Fruit fly (Drosophila melanogaster) whole organism, embryonic: Measurements from ENCODE around the gene AsnRS.

ENCODE experiments used
- B-H2 ChIP-seq: fragments of 200-800 bp; sonication (Bioruptor generic); optimal IDR thresholded peaks from 2 replicates; lab custom pipeline; 2018; ENCODE audit warnings: missing biosample characterization, mild to moderate bottlenecking, missing genetic modification characterization
- BEAF-32 ChIP-seq: fragments of 200-800 bp; sonication (Bioruptor generic); optimal IDR thresholded peaks from 3 replicates; lab custom pipeline; 2017; ENCODE audit warnings: missing biosample characterization, missing genetic modification characterization, mild to moderate bottlenecking, moderate library complexity, missing genetic modification reagents
- CG10209 ChIP-seq: fragments of 200-800 bp; sonication (Bioruptor generic); optimal IDR thresholded peaks from 3 replicates; lab custom pipeline; 2017; ENCODE audit warnings: missing biosample characterization, mild to moderate bottlenecking, missing genetic modification characterization, missing genetic modification reagents
- CG10274 ChIP-seq: fragments of 200-800 bp; sonication (Bioruptor generic); optimal IDR thresholded peaks from 3 replicates; lab custom pipeline; 2017; ENCODE audit warnings: missing biosample characterization, mild to moderate bottlenecking, missing genetic modification characterization
- CG10979 ChIP-seq: fragments of 200-800 bp; sonication (Bioruptor generic); optimal IDR thresholded peaks from 2 replicates; lab custom pipeline; 2018; ENCODE audit warnings: missing biosample characterization, mild to moderate bottlenecking, missing genetic modification characterization, moderate library complexity
- CG11085 ChIP-seq: fragments of 200-800 bp; sonication (Bioruptor generic); IDR thresholded peaks from 2 replicates; pipeline ENCODE4 v1.3.6; 2022; ENCODE audit warnings: missing biosample characterization, missing genetic modification characterization
- CG13624 ChIP-seq: fragments of 200-800 bp; sonication (Bioruptor generic); optimal IDR thresholded peaks from 2 replicates; lab custom pipeline; 2016; ENCODE audit warnings: missing biosample characterization, missing genetic modification characterization
- CG13775 ChIP-seq: fragments of 200-800 bp; sonication (Bioruptor generic); optimal IDR thresholded peaks from 3 replicates; lab custom pipeline; 2017; ENCODE audit warnings: missing biosample characterization, mild to moderate bottlenecking, missing genetic modification characterization
- CG1529 ChIP-seq: fragments of 200-800 bp; sonication (Bioruptor generic); optimal IDR thresholded peaks from 3 replicates; lab custom pipeline; 2018; ENCODE audit warnings: missing biosample characterization, missing genetic modification characterization
- CG1602 ChIP-seq: fragments of 200-800 bp; sonication (Bioruptor generic); optimal IDR thresholded peaks from 3 replicates; lab custom pipeline; 2016; ENCODE audit warnings: missing biosample characterization, missing genetic modification characterization
- CG16813 ChIP-seq: fragments of 200-800 bp; sonication (Bioruptor generic); IDR thresholded peaks from 3 replicates; pipeline ENCODE4 v1.3.6; 2022; ENCODE audit warnings: missing biosample characterization, missing genetic modification characterization; ENCODE audit not compliant: partially characterized antibody
- CG17328 ChIP-seq: fragments of 200-800 bp; sonication (Bioruptor generic); IDR thresholded peaks from 2 replicates; pipeline ENCODE4 v1.3.6; 2022; ENCODE audit warnings: missing biosample characterization, missing genetic modification characterization
- CG17568 ChIP-seq: fragments of 200-800 bp; sonication (Bioruptor generic); optimal IDR thresholded peaks from 2 replicates; lab custom pipeline; 2018; ENCODE audit warnings: missing biosample characterization, mild to moderate bottlenecking, missing genetic modification characterization, moderate library complexity
- CG2712 ChIP-seq: fragments of 200-800 bp; optimal IDR thresholded peaks from 3 replicates; lab custom pipeline; 2019; ENCODE audit warnings: missing biosample characterization, mild to moderate bottlenecking, missing genetic modification characterization, moderate library complexity
- CG3281 ChIP-seq: fragments of 200-800 bp; sonication (Bioruptor generic); optimal IDR thresholded peaks from 3 replicates; lab custom pipeline; 2017; ENCODE audit warnings: missing biosample characterization, mild to moderate bottlenecking, missing genetic modification characterization
- CG33557 ChIP-seq: fragments of 200-800 bp; sonication (Bioruptor generic); optimal IDR thresholded peaks from 2 replicates; lab custom pipeline; 2019; ENCODE audit warnings: missing biosample characterization, mild to moderate bottlenecking, missing genetic modification characterization, moderate library complexity
- CG4854 ChIP-seq: fragments of 200-800 bp; sonication (Bioruptor generic); optimal IDR thresholded peaks from 2 replicates; lab custom pipeline; 2016; ENCODE audit warnings: missing biosample characterization, missing genetic modification characterization, inconsistent platforms
- CG6175 ChIP-seq: fragments of 200-800 bp; sonication (Bioruptor generic); IDR thresholded peaks from 3 replicates; pipeline ENCODE4 v1.3.6; 2022; ENCODE audit warnings: missing biosample characterization, missing genetic modification characterization
- CG6813 ChIP-seq: fragments of 200-800 bp; sonication (Bioruptor generic); optimal IDR thresholded peaks from 2 replicates; lab custom pipeline; 2017; ENCODE audit warnings: missing biosample characterization, missing genetic modification characterization, mild to moderate bottlenecking, moderate library complexity, missing genetic modification reagents
- CG7372 ChIP-seq: fragments of 200-800 bp; sonication (Bioruptor generic); IDR thresholded peaks from 2 replicates; pipeline ENCODE4 v1.3.6; 2022; ENCODE audit warnings: missing biosample characterization, missing genetic modification characterization
- CG7786 ChIP-seq: fragments of 200-800 bp; sonication (Bioruptor generic); optimal IDR thresholded peaks from 2 replicates; lab custom pipeline; 2016; ENCODE audit warnings: missing biosample characterization, missing genetic modification characterization
- Drgx ChIP-seq: fragments of 200-800 bp; sonication (Bioruptor generic); IDR thresholded peaks from 2 replicates; pipeline ENCODE4 v1.3.6; 2022; ENCODE audit warnings: missing biosample characterization, missing genetic modification characterization
- HmgZ ChIP-seq: fragments of 200-800 bp; sonication (Bioruptor generic); optimal IDR thresholded peaks from 2 replicates; lab custom pipeline; 2018; ENCODE audit warnings: missing biosample characterization, mild to moderate bottlenecking, missing genetic modification characterization
- Hr39 ChIP-seq: fragments of >200 bp; optimal IDR thresholded peaks from 2 replicates; lab custom pipeline; 2017
- MBD-R2 ChIP-seq: fragments of 200-800 bp; sonication (Bioruptor generic); IDR thresholded peaks from 2 replicates; pipeline ENCODE4 v1.3.6; 2022; ENCODE audit warnings: missing biosample characterization, missing genetic modification characterization
- NC2α ChIP-seq: fragments of 200-800 bp; sonication (Bioruptor generic); optimal IDR thresholded peaks from 2 replicates; lab custom pipeline; 2016; ENCODE audit warnings: missing biosample characterization, missing genetic modification characterization
- Nf-YB ChIP-seq: fragments of 200-800 bp; sonication (Bioruptor generic); optimal IDR thresholded peaks from 3 replicates; lab custom pipeline; 2019; ENCODE audit warnings: missing biosample characterization, mild to moderate bottlenecking, missing genetic modification characterization, moderate library complexity
- Scr ChIP-seq: fragments of 200-800 bp; sonication (Bioruptor generic); IDR thresholded peaks from 2 replicates; pipeline ENCODE4 v1.3.6; 2022; ENCODE audit warnings: missing biosample characterization, missing genetic modification characterization; ENCODE audit not compliant: partially characterized antibody
- Sin3A ChIP-seq: fragments of >200 bp; optimal IDR thresholded peaks from 2 replicates; lab custom pipeline; 2018
- Sox102F ChIP-seq: fragments of 200-800 bp; sonication (Bioruptor generic); optimal IDR thresholded peaks from 2 replicates; lab custom pipeline; 2018; ENCODE audit warnings: missing biosample characterization, mild to moderate bottlenecking, missing genetic modification characterization, moderate library complexity
- Sry-δ ChIP-seq: fragments of 200-800 bp; sonication (Bioruptor generic); optimal IDR thresholded peaks from 2 replicates; lab custom pipeline; 2016; ENCODE audit warnings: missing biosample characterization, missing genetic modification characterization
- Taf1 ChIP-seq: fragments of 200-800 bp; sonication (Bioruptor generic); IDR thresholded peaks from 2 replicates; pipeline ENCODE4 v1.3.6; 2022; ENCODE audit warnings: missing biosample characterization, missing genetic modification characterization
- ash1 ChIP-seq: fragments of 200-800 bp; sonication (Bioruptor generic); optimal IDR thresholded peaks from 2 replicates; lab custom pipeline; 2018; ENCODE audit warnings: missing biosample characterization, mild to moderate bottlenecking, missing genetic modification characterization
- cas ChIP-seq: fragments of 200-800 bp; sonication (Bioruptor generic); IDR thresholded peaks from 2 replicates; pipeline ENCODE4 v1.3.6; 2022; ENCODE audit warnings: missing biosample characterization, missing genetic modification characterization
- dmrt99B ChIP-seq: fragments of 200-800 bp; sonication (Bioruptor generic); optimal IDR thresholded peaks from 2 replicates; lab custom pipeline; 2018; ENCODE audit warnings: missing biosample characterization, mild to moderate bottlenecking, missing genetic modification characterization, moderate library complexity
- dpn ChIP-seq, 2 experiments: fragments of 200-800 bp; sonication (Bioruptor generic); optimal IDR thresholded peaks; 3 replicates each; lab custom pipeline; 2016; ENCODE audit warnings: missing biosample characterization in 2 of 2, missing genetic modification characterization in 2 of 2
- gem ChIP-seq: fragments of 200-800 bp; sonication (Bioruptor generic); optimal IDR thresholded peaks from 2 replicates; lab custom pipeline; 2019; ENCODE audit warnings: missing biosample characterization, mild to moderate bottlenecking, missing genetic modification characterization, moderate library complexity
- gfzf ChIP-seq: fragments of 200-800 bp; sonication (Bioruptor generic); optimal IDR thresholded peaks from 2 replicates; lab custom pipeline; 2016; ENCODE audit warnings: missing biosample characterization, mild to moderate bottlenecking, missing genetic modification characterization, moderate library complexity
- hth ChIP-seq: fragments of >200 bp; optimal IDR thresholded peaks from 2 replicates; lab custom pipeline; 2017; ENCODE audit warnings: inconsistent platforms
- lilli ChIP-seq: fragments of 200-800 bp; sonication (Bioruptor generic); optimal IDR thresholded peaks from 3 replicates; lab custom pipeline; 2016; ENCODE audit warnings: missing biosample characterization, missing genetic modification characterization
- lmd ChIP-seq: fragments of 200-800 bp; sonication (Bioruptor generic); IDR thresholded peaks from 2 replicates; pipeline ENCODE4 v1.3.6; 2022; ENCODE audit warnings: missing biosample characterization, missing genetic modification characterization
- lola ChIP-seq, 3 experiments: fragments of >200 bp in 2 of 3; fragments of 200-800 bp in 1 of 3; sonication (Bioruptor generic) in 1 of 3; optimal IDR thresholded peaks; 2 replicates each; lab custom pipeline; 2017 to 2019; ENCODE audit warnings: missing biosample characterization in 3 of 3, missing genetic modification characterization in 3 of 3, mild to moderate bottlenecking in 1 of 3, moderate library complexity in 1 of 3
- luna ChIP-seq: fragments of 200-800 bp; sonication (Bioruptor generic); optimal IDR thresholded peaks from 2 replicates; lab custom pipeline; 2016; ENCODE audit warnings: missing biosample characterization, missing genetic modification characterization
- nau ChIP-seq: fragments of 200-800 bp; sonication (Bioruptor generic); optimal IDR thresholded peaks from 3 replicates; lab custom pipeline; 2017; ENCODE audit warnings: missing biosample characterization, mild to moderate bottlenecking, missing genetic modification characterization, missing genetic modification reagents
- schlank ChIP-seq: fragments of 200-800 bp; sonication (Bioruptor generic); optimal IDR thresholded peaks from 2 replicates; lab custom pipeline; 2018; ENCODE audit warnings: missing biosample characterization, mild to moderate bottlenecking, missing genetic modification characterization
- sima ChIP-seq: fragments of 200-800 bp; sonication (Bioruptor generic); optimal IDR thresholded peaks from 2 replicates; lab custom pipeline; 2016; ENCODE audit warnings: missing biosample characterization, missing genetic modification characterization
- ssp ChIP-seq: fragments of 200-800 bp; sonication (Bioruptor generic); IDR thresholded peaks from 2 replicates; pipeline ENCODE4 v1.3.6; 2022; ENCODE audit warnings: missing biosample characterization, missing genetic modification characterization
- sug ChIP-seq: fragments of 200-800 bp; optimal IDR thresholded peaks from 2 replicates; lab custom pipeline; 2019; ENCODE audit warnings: missing biosample characterization, mild to moderate bottlenecking, missing genetic modification characterization, moderate library complexity
- usp ChIP-seq: fragments of >200 bp; optimal IDR thresholded peaks from 2 replicates; lab custom pipeline; 2017; ENCODE audit warnings: missing biosample characterization, missing genetic modification characterization
- wor ChIP-seq: fragments of 200-800 bp; sonication (Bioruptor generic); IDR thresholded peaks from 2 replicates; pipeline ENCODE4 v1.3.6; 2022; ENCODE audit warnings: missing biosample characterization, missing genetic modification characterization

The AsnRS gene

DNA sequence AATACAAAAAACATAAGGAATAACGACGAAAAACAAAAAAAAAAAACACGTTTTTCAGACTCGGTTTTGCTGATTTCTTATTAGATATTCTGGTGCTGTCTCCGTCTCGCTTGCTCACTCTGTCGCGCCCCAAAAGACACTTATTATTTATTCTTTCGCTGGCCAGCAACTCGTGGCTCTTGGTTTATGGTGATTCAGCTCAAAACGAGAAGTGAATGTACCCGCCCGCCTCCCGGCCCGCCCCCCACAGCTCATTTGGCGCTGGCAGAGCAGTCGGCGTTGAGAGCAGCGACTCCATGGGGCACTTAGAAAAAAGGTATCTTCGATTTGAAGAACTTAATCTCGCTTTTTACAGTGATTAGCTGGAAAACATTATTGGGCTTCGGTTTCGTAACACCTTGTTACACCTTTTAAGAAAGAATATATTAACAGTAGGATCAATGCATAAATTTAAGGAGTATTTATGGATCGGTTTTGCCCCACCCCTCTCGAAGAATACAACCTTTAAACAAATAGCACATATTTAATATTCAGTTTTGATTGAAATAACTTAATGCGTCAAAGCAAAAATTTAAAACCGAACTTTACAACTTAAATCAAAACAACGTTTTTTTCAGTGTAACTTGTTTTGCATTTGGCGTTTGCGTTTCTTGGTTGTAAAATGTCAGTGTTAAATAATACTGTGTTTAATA, 9.8 kb upstream of the AsnRS start (continued):
- TF ChIP-seq MBD-R2 (GFP tag; lab: Robert Waterston, UW), result peak; percentile 21; the same call in 1 of the 2 replicates
- peak; percentile 73 for TF ChIP-seq lmd (GFP tag; lab: Robert Waterston, UW)
- peak; percentile 65 for TF ChIP-seq HmgZ (tag; lab: Kevin White, UChicago)
- peak; percentile 65 for TF ChIP-seq CG10274 (GFP tag; lab: Kevin White, UChicago)
- peak; percentile 70 for TF ChIP-seq CG7786
- peak; percentile 43 for TF ChIP-seq CG17568 (GFP tag; lab: Kevin White, UChicago)
- no peak for TF ChIP-seq CG11085 (GFP tag; lab: Robert Waterston, UW)
- TF ChIP-seq CG4854, result peak; percentile 60
- no peak for TF ChIP-seq ash1 (GFP tag; lab: Kevin White, UChicago)
- no peak for TF ChIP-seq hth (lab: Kevin White, UChicago)
- peak; percentile 59 for TF ChIP-seq Nf-YB (GFP tag; lab: Kevin White, UChicago)
- TF ChIP-seq CG6175 (GFP tag; lab: Robert Waterston, UW), result no peak
- TF ChIP-seq CG10979 (tag; lab: Kevin White, UChicago), result peak; percentile 81
- peak; percentile 37 for TF ChIP-seq schlank (tag; lab: Kevin White, UChicago)
- no peak for TF ChIP-seq Scr (GFP tag; lab: Robert Waterston, UW)
- peak; percentile 59 for TF ChIP-seq Hr39 (lab: Kevin White, UChicago)
- TF ChIP-seq lola (GFP tag; optimal IDR thresholded peaks at IDR 0.05; lab: Kevin White, UChicago), result peak in 1 of 3 experiments; percentile 86
- TF ChIP-seq B-H2 (GFP tag; lab: Kevin White, UChicago), result no peak
- peak; percentile 19 for TF ChIP-seq Sry-δ
- TF ChIP-seq luna, result peak; percentile 57
- no peak for TF ChIP-seq Sin3A
- TF ChIP-seq ssp (GFP tag; lab: Robert Waterston, UW), result no peak
- no peak for TF ChIP-seq cas (GFP tag; lab: Robert Waterston, UW)
- TF ChIP-seq CG1602 (GFP tag; lab: Kevin White, UChicago), result peak; percentile 69
- no peak for TF ChIP-seq BEAF-32
- TF ChIP-seq CG2712, result peak; percentile 81
- TF ChIP-seq sima, result peak; percentile 51
- TF ChIP-seq usp, result no peak
- peak; percentile 43; the same call in 1 of the 2 replicates for TF ChIP-seq CG7372 (GFP tag; lab: Robert Waterston, UW)
- peak; percentile 72 for TF ChIP-seq dmrt99B
- TF ChIP-seq nau (GFP tag; lab: Kevin White, UChicago), result peak; percentile 75
- TF ChIP-seq Sox102F (GFP tag; lab: Kevin White, UChicago), result peak; percentile 58
- TF ChIP-seq gem (tag; lab: Kevin White, UChicago), result peak; percentile 88
- no peak for TF ChIP-seq CG6813
- TF ChIP-seq Drgx, result peak; percentile 66; the same call in 1 of the 2 replicates
- peak; percentile 27; the same call in 1 of the 2 replicates for TF ChIP-seq wor (GFP tag; lab: Robert Waterston, UW)
- peak; percentile 44 for TF ChIP-seq CG17328 (GFP tag; lab: Robert Waterston, UW)
- TF ChIP-seq lilli (GFP tag; lab: Kevin White, UChicago), result peak; percentile 79
- peak; percentile 52 for TF ChIP-seq CG1529 (GFP tag; lab: Kevin White, UChicago)
- TF ChIP-seq dpn (GFP tag; optimal IDR thresholded peaks at IDR 0.05; lab: Kevin White, UChicago), result peak; percentile 74 to 80
- peak; percentile 88 for TF ChIP-seq CG3281 (GFP tag; lab: Kevin White, UChicago)
- TF ChIP-seq NC2α (GFP tag; lab: Kevin White, UChicago), result peak; percentile 62
- peak; percentile 67 for TF ChIP-seq sug (tag; lab: Kevin White, UChicago)
- TF ChIP-seq CG33557 (GFP tag; lab: Kevin White, UChicago), result peak; percentile 72
- no peak for TF ChIP-seq Taf1 (GFP tag; lab: Robert Waterston, UW)
- no peak for TF ChIP-seq CG16813
- peak; percentile 82 for TF ChIP-seq CG13775 (GFP tag; lab: Kevin White, UChicago)
- TF ChIP-seq CG10209, result peak; percentile 70
- peak; percentile 74 for TF ChIP-seq CG13624 (GFP tag; lab: Kevin White, UChicago)
- TF ChIP-seq gfzf (GFP tag; lab: Kevin White, UChicago), result no peak
